Fruit fly (Drosophila melanogaster) whole organism, embryonic: Measurements from ENCODE around the gene galla-2.

Source experiments
- CG10321 ChIP-seq: fragments of 200-800 bp; sonication (Bioruptor generic); IDR thresholded peaks from 2 replicates; pipeline ENCODE4 v1.3.6; 2022; ENCODE audit warnings: missing biosample characterization, missing genetic modification characterization
- CG10979 ChIP-seq: fragments of 200-800 bp; sonication (Bioruptor generic); optimal IDR thresholded peaks from 2 replicates; lab custom pipeline; 2018; ENCODE audit warnings: missing biosample characterization, mild to moderate bottlenecking, missing genetic modification characterization, moderate library complexity
- Dp ChIP-seq: fragments of 200-800 bp; sonication (Bioruptor generic); optimal IDR thresholded peaks from 2 replicates; lab custom pipeline; 2018; ENCODE audit warnings: missing biosample characterization, mild to moderate bottlenecking, missing genetic modification characterization, moderate library complexity
- Fer1 ChIP-seq: fragments of 200-800 bp; sonication (Bioruptor generic); optimal IDR thresholded peaks from 2 replicates; lab custom pipeline; 2017; ENCODE audit warnings: missing biosample characterization, mild to moderate bottlenecking, missing genetic modification characterization
- Sin3A ChIP-seq: fragments of >200 bp; optimal IDR thresholded peaks from 2 replicates; lab custom pipeline; 2018
- h ChIP-seq: fragments of >200 bp; optimal IDR thresholded peaks from 2 replicates; lab custom pipeline; 2017

dm6 chr3L:10848712-10849377 is 33.8 kb upstream of the galla-2 start:
- TF ChIP-seq Sin3A (lab: Kevin White, UChicago), result no peak
- no peak for TF ChIP-seq CG10979 (tag; lab: Kevin White, UChicago)
- no peak for TF ChIP-seq h (lab: Kevin White, UChicago)
- TF ChIP-seq Dp (GFP tag; lab: Kevin White, UChicago), result no peak
- TF ChIP-seq CG10321 (GFP tag; lab: Robert Waterston, UW), result no peak
- TF ChIP-seq Fer1, result no peak
